Worm (Caenorhabditis elegans): Measurements from ENCODE around the gene vha-3.
A peak's percentile ranks its signal among the peaks of the same experiment; 100 is the strongest.

The vha-3 gene

DNA sequence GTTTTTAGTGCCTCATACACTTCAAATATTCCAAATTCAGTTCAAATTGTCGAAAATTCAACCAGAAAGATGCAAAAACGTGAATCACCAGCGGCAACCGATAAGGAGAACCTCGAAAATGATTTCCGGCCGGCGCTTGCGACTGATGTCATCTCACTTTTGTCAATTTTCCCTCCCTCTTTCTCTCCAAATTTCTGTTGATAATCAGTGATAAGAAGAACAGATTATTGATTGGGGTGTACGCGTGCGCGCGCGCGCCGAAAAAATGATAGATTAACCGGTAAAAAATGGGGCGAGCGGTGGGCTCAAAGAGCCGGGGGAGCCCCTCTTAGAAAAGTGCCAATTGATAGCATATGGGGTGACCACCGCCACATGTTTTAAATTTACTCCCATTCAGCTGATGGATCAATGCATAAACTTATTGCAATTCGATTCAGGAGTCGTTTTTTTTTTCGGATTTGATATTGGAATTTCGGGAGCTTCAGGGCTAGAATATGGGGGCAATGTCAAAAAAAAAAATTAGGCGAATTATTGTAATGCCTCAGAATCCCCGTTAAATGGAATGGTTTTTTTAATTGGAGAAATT lies 31.2 kb downstream of the vha-3 start:
- TF ChIP-seq ztf-29 (GFP tag; IDR thresholded peaks at IDR 0.05) (no peak), flt-1 (GFP tag; IDR thresholded peaks at IDR 0.05) (no peak), ref-1 (GFP tag; conservative IDR thresholded peaks at IDR 0.05) (no peak), med-1 (GFP tag; optimal IDR thresholded peaks at IDR 0.05; ENCODE audit: insufficient read depth) (no peak), ztf-23 (GFP tag; IDR thresholded peaks at IDR 0.05) (no peak), klf-2 (GFP tag; conservative IDR thresholded peaks at IDR 0.05) (no peak), cog-1 (tag; optimal IDR thresholded peaks at IDR 0.05) (no peak), T22C8.4 (GFP tag; IDR thresholded peaks at IDR 0.05) (no peak), tab-1 (GFP tag; IDR thresholded peaks at IDR 0.05) (no peak)

DNA sequence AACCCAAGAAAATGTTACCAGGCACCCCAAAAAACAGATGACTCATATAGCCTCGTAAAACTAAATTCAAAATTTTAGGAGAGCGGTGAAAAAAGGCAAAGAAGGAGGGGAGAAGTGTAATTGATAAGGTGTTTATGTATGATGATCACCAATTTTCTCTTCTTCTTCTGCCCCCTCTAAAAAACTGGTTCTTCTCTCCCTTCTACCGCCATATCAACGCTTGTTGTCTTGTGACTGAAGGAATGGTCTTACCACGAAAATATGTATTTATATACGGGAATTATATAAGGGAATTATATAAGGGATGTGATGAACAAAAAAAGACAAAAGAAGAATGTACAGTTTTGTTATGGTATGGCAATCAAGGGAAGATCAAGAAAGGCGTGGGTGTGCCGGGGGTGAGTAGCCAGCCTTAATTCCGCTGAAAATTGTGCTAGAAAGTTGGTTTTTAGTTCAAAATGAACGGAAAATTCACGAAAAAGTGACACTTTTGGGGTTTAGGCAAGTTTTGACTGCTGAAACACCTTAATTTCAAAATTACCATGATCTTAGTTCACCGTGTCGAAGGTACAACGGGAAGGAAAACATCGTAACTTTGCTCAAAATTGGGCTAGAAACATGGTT lies 34.3 kb downstream of the vha-3 start:
- TF ChIP-seq ztf-29 (GFP tag; IDR thresholded peaks at IDR 0.05) (no peak), klf-2 (GFP tag; conservative IDR thresholded peaks at IDR 0.05) (no peak), cog-1 (tag; optimal IDR thresholded peaks at IDR 0.05) (no peak), flt-1 (GFP tag; IDR thresholded peaks at IDR 0.05) (no peak), ztf-23 (GFP tag; IDR thresholded peaks at IDR 0.05) (no peak), tab-1 (GFP tag; IDR thresholded peaks at IDR 0.05) (no peak), med-1 (GFP tag; optimal IDR thresholded peaks at IDR 0.05; ENCODE audit: insufficient read depth) (no peak), T22C8.4 (GFP tag; IDR thresholded peaks at IDR 0.05) (no peak), ref-1 (GFP tag; conservative IDR thresholded peaks at IDR 0.05) (no peak)

ce11 chrIV:2275545-2275944 lies 40.2 kb downstream of the vha-3 start, which contains the start of gene M70.5:
Gene M70.5, minus strand, starts transcription at chrIV:2275622.
- TF ChIP-seq ztf-23 (GFP tag; IDR thresholded peaks at IDR 0.05), result 0 out of 2 replicates have a peak, but pooled peaks have one; percentile 65
- TF ChIP-seq flt-1 (GFP tag; IDR thresholded peaks at IDR 0.05), result 0 out of 2 replicates have a peak, but pooled peaks have one; percentile 45
